Worm (Caenorhabditis elegans): ENCODE data around the gene Y51A2D.18.

Gene Y51A2D.18

ce11 chrV:18491961-18492360 is 4.9 kb upstream of the Y51A2D.18 start, which contains the start of gene slo-1:
slo-1 (plus strand) TSS chrV:18492261.
- TF ChIP-seq ets-7 (tag; optimal IDR thresholded peaks at IDR 0.05) (no peak), B0310.2 (tag; optimal IDR thresholded peaks at IDR 0.05) (no peak), flt-1 (GFP tag; IDR thresholded peaks at IDR 0.05) (no peak), F13C5.2 (tag; optimal IDR thresholded peaks at IDR 0.05) (no peak)

- TF ChIP-seq ama-1 (optimal IDR thresholded peaks at IDR 0.05) (no peak), sea-1 (GFP tag; conservative IDR thresholded peaks at IDR 0.05) (no peak), F13C5.2 (tag; optimal IDR thresholded peaks at IDR 0.05) (peak; percentile 58), hmg-4 (GFP tag; optimal IDR thresholded peaks at IDR 0.05) (peak; percentile 33)
These were observed 3.3 kb upstream of the Y51A2D.18 start for ce11 chrV:18490284-18490832.

- TF ChIP-seq ama-1 (optimal IDR thresholded peaks at IDR 0.05) (no peak), tbx-37 (GFP tag; conservative IDR thresholded peaks at IDR 0.05) (no peak), F13C5.2 (tag; optimal IDR thresholded peaks at IDR 0.05) (no peak), B0310.2 (tag; optimal IDR thresholded peaks at IDR 0.05) (no peak), tra-4 (tag; optimal IDR thresholded peaks at IDR 0.05) (no peak), hmbx-1 (tag; optimal IDR thresholded peaks at IDR 0.05) (no peak), tbx-11 (GFP tag; IDR thresholded peaks at IDR 0.05) (no peak), flt-1 (GFP tag; IDR thresholded peaks at IDR 0.05) (no peak), pes-1 (GFP tag; IDR thresholded peaks at IDR 0.05) (no peak), hmg-4 (GFP tag; optimal IDR thresholded peaks at IDR 0.05) (no peak), aly-1 (tag; optimal IDR thresholded peaks at IDR 0.05) (no peak), ceh-13 (GFP tag; optimal IDR thresholded peaks at IDR 0.05) (no peak), sea-1 (GFP tag; conservative IDR thresholded peaks at IDR 0.05) (no peak)
These were observed 6.8 kb downstream of the Y51A2D.18 start, which contains the start of gene srh-178 for ce11 chrV:18480231-18480630. srh-178 (minus strand) TSS chrV:18480331.

- no peak for TF ChIP-seq F13C5.2 (tag; optimal IDR thresholded peaks at IDR 0.05)
- TF ChIP-seq tra-4 (tag; optimal IDR thresholded peaks at IDR 0.05): no peak
- no peak for TF ChIP-seq ets-7 (tag; optimal IDR thresholded peaks at IDR 0.05)
- TF ChIP-seq aly-1 (tag; optimal IDR thresholded peaks at IDR 0.05): no peak
- no peak for TF ChIP-seq tbx-37 (GFP tag; conservative IDR thresholded peaks at IDR 0.05)
These were observed 11.0 kb downstream of the Y51A2D.18 start, which contains the start of gene srh-179 for ce11 chrV:18476090-18476489. srh-179 (plus strand) TSS chrV:18476390.

ce11 chrV:18474223-18474622 is 12.8 kb downstream of the Y51A2D.18 start, which contains the start of gene srh-181:
srh-181 (plus strand) TSS chrV:18474523.
- TF ChIP-seq B0310.2 (tag; optimal IDR thresholded peaks at IDR 0.05): no peak
- TF ChIP-seq scrt-1 (GFP tag; IDR thresholded peaks at IDR 0.05): no peak
- TF ChIP-seq tbx-37 (GFP tag; conservative IDR thresholded peaks at IDR 0.05): no peak
- no peak for TF ChIP-seq hmg-4 (GFP tag; optimal IDR thresholded peaks at IDR 0.05)
- no peak for TF ChIP-seq flt-1 (GFP tag; IDR thresholded peaks at IDR 0.05)
- TF ChIP-seq pes-1 (GFP tag; IDR thresholded peaks at IDR 0.05): no peak
- TF ChIP-seq tbx-11 (GFP tag; IDR thresholded peaks at IDR 0.05): no peak
- TF ChIP-seq ceh-36 (tag; optimal IDR thresholded peaks at IDR 0.05): no peak
- no peak for TF ChIP-seq aly-1 (tag; optimal IDR thresholded peaks at IDR 0.05)
- TF ChIP-seq ceh-13 (GFP tag; optimal IDR thresholded peaks at IDR 0.05): no peak
- no peak for TF ChIP-seq ets-7 (tag; optimal IDR thresholded peaks at IDR 0.05)
- TF ChIP-seq F13C5.2 (tag; optimal IDR thresholded peaks at IDR 0.05): no peak
- TF ChIP-seq tra-4 (tag; optimal IDR thresholded peaks at IDR 0.05): no peak
- no peak for TF ChIP-seq sea-1 (GFP tag; conservative IDR thresholded peaks at IDR 0.05)
- TF ChIP-seq hmbx-1 (tag; optimal IDR thresholded peaks at IDR 0.05): no peak
- no peak for TF ChIP-seq hnd-1 (tag; optimal IDR thresholded peaks at IDR 0.05)
- TF ChIP-seq ama-1 (optimal IDR thresholded peaks at IDR 0.05): no peak

ce11 chrV:18473415-18473814 is 13.6 kb downstream of the Y51A2D.18 start, which contains the start of gene srh-182:
srh-182 (minus strand) TSS chrV:18473515.
- no peak for TF ChIP-seq ceh-36 (tag; optimal IDR thresholded peaks at IDR 0.05)
- no peak for TF ChIP-seq hnd-1 (tag; optimal IDR thresholded peaks at IDR 0.05)
- no peak for TF ChIP-seq B0310.2 (tag; optimal IDR thresholded peaks at IDR 0.05)
- TF ChIP-seq hmbx-1 (tag; optimal IDR thresholded peaks at IDR 0.05): no peak

- TF ChIP-seq ceh-13 (GFP tag; optimal IDR thresholded peaks at IDR 0.05) (no peak), hmbx-1 (tag; optimal IDR thresholded peaks at IDR 0.05) (no peak), ets-7 (tag; optimal IDR thresholded peaks at IDR 0.05) (no peak), sea-1 (GFP tag; conservative IDR thresholded peaks at IDR 0.05) (no peak), hmg-4 (GFP tag; optimal IDR thresholded peaks at IDR 0.05) (no peak), ceh-36 (tag; optimal IDR thresholded peaks at IDR 0.05) (no peak), B0310.2 (tag; optimal IDR thresholded peaks at IDR 0.05) (no peak), aly-1 (tag; optimal IDR thresholded peaks at IDR 0.05) (no peak), pes-1 (GFP tag; IDR thresholded peaks at IDR 0.05) (no peak), tra-4 (tag; optimal IDR thresholded peaks at IDR 0.05) (no peak), tbx-37 (GFP tag; conservative IDR thresholded peaks at IDR 0.05) (no peak), tbx-11 (GFP tag; IDR thresholded peaks at IDR 0.05) (no peak)
These were observed 19.0 kb downstream of the Y51A2D.18 start, which contains the start of gene ZK228.13 for ce11 chrV:18468097-18468496. ZK228.13 (minus strand) TSS chrV:18468197.

- no peak for TF ChIP-seq ceh-13 (GFP tag; optimal IDR thresholded peaks at IDR 0.05)
- TF ChIP-seq pes-1 (GFP tag; IDR thresholded peaks at IDR 0.05): no peak
- TF ChIP-seq ama-1 (optimal IDR thresholded peaks at IDR 0.05): no peak
- TF ChIP-seq F13C5.2 (tag; optimal IDR thresholded peaks at IDR 0.05): no peak
- TF ChIP-seq tbx-37 (GFP tag; conservative IDR thresholded peaks at IDR 0.05): no peak
- no peak for TF ChIP-seq tra-4 (tag; optimal IDR thresholded peaks at IDR 0.05)
- TF ChIP-seq hmbx-1 (tag; optimal IDR thresholded peaks at IDR 0.05): no peak
- TF ChIP-seq B0310.2 (tag; optimal IDR thresholded peaks at IDR 0.05): no peak
- TF ChIP-seq scrt-1 (GFP tag; IDR thresholded peaks at IDR 0.05): no peak
- no peak for TF ChIP-seq hmg-4 (GFP tag; optimal IDR thresholded peaks at IDR 0.05)
- no peak for TF ChIP-seq aly-1 (tag; optimal IDR thresholded peaks at IDR 0.05)
- TF ChIP-seq ets-7 (tag; optimal IDR thresholded peaks at IDR 0.05): no peak
These were observed 24.7 kb downstream of the Y51A2D.18 start, which contains the start of gene ZK228.4 for ce11 chrV:18462365-18462837. ZK228.4 (plus strand) TSS chrV:18462787.

All from whole organism, early embryonic.